Worm (Caenorhabditis elegans) whole organism, late embryonic: ENCODE data around the gene C26D10.6.

Experiments used
- K09A11.1 ChIP-seq: sonication (generic microtip); optimal IDR thresholded peaks from 2 replicates; lab custom pipeline; 2017; ENCODE audit warnings: antibody characterized with exemption, mild to moderate bottlenecking, missing genetic modification characterization, missing compliant biosample characterization; ENCODE audit not compliant: insufficient read depth
- fkh-6 ChIP-seq: sonication (generic microtip); optimal IDR thresholded peaks from 2 replicates; lab custom pipeline; 2016; ENCODE audit warnings: missing genetic modification characterization, missing compliant biosample characterization
- nhr-11 ChIP-seq: fragments of 150-350 bp; optimal IDR thresholded peaks from 2 replicates; lab custom pipeline; 2014; ENCODE audit warnings: missing biosample characterization, missing genetic modification characterization
- pat-9 ChIP-seq: fragments of 200-800 bp; sonication (Bioruptor generic); optimal IDR thresholded peaks from 2 replicates; lab custom pipeline; 2018; ENCODE audit warnings: mild to moderate bottlenecking, missing genetic modification characterization, moderate library complexity, missing compliant biosample characterization
- pax-1 ChIP-seq: fragments of 150-350 bp; optimal IDR thresholded peaks from 2 replicates; lab custom pipeline; 2014; ENCODE audit warnings: missing biosample characterization, missing genetic modification characterization
- unc-86 ChIP-seq: sonication (generic microtip); optimal IDR thresholded peaks from 2 replicates; lab custom pipeline; 2016; ENCODE audit warnings: missing genetic modification characterization, missing compliant biosample characterization

DNA sequence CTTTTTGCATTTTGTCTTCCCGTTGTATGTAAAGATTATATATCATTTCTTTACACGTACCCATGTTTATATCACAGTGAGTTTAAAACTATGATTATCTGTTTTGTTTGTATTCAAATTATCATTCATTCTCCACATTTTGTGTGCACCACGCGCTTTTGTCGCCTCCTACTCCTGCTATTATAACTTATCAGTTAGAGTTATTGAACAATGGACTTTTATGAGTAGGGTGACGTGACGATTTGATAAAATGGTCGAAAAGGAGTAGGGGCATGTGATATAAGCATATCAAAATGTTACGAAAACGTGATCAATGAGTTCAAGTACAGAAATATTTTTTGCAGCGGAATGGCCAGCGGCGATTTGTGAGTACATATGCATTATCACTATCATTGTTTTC, 28.4 kb upstream of the C26D10.6 start:
- TF ChIP-seq pax-1 (tag; lab: Kevin White, UChicago) (no peak), unc-86 (tag; lab: Kevin White, UChicago) (no peak), K09A11.1 (no peak), fkh-6 (tag; lab: Kevin White, UChicago) (no peak), pat-9 (tag; lab: Kevin White, UChicago) (no peak), nhr-11 (no peak)
